Worm (Caenorhabditis elegans) whole organism, early embryonic: ENCODE measurements around the gene F59E12.8.
"Not testable (repeated sequence)": the region's sequence is repeated elsewhere in the genome, so short reads cannot be mapped to it uniquely, and the experiment has no call there.

Source experiments
- B0310.2 ChIP-seq: sonication (generic microtip); optimal IDR thresholded peaks from 2 replicates; lab custom pipeline; 2016; ENCODE audit warnings: mild to moderate bottlenecking, missing genetic modification characterization, missing compliant biosample characterization
- F13C5.2 ChIP-seq: sonication (generic microtip); optimal IDR thresholded peaks from 2 replicates; lab custom pipeline; 2017; ENCODE audit warnings: mild to moderate bottlenecking, missing genetic modification characterization, inconsistent platforms, missing compliant biosample characterization
- aly-1 ChIP-seq: sonication (generic microtip); optimal IDR thresholded peaks from 2 replicates; lab custom pipeline; 2016; ENCODE audit warnings: missing genetic modification characterization, missing compliant biosample characterization
- ama-1 ChIP-seq: fragments of 150-350 bp; optimal IDR thresholded peaks from 2 replicates; lab custom pipeline; 2014
- ceh-13 ChIP-seq: fragments of 200-800 bp; sonication (Bioruptor generic); optimal IDR thresholded peaks from 2 replicates; lab custom pipeline; 2018; ENCODE audit warnings: mild to moderate bottlenecking, missing genetic modification characterization, missing compliant biosample characterization
- ceh-36 ChIP-seq: sonication (generic microtip); optimal IDR thresholded peaks from 2 replicates; lab custom pipeline; 2016; ENCODE audit warnings: missing genetic modification characterization, inconsistent platforms, missing compliant biosample characterization
- ets-7 ChIP-seq: sonication (generic microtip); optimal IDR thresholded peaks from 2 replicates; lab custom pipeline; 2016; ENCODE audit warnings: missing genotype, missing genetic modification characterization, missing compliant biosample characterization
- flt-1 ChIP-seq: fragments of 200-800 bp; sonication (Bioruptor generic); IDR thresholded peaks from 2 replicates; pipeline ENCODE4 v1.3.6; 2022; ENCODE audit warnings: missing genetic modification characterization, missing compliant biosample characterization
- hmbx-1 ChIP-seq: sonication (generic microtip); optimal IDR thresholded peaks from 2 replicates; lab custom pipeline; 2016; ENCODE audit warnings: mild to moderate bottlenecking, missing genetic modification characterization, missing compliant biosample characterization
- hmg-4 ChIP-seq: fragments of 200-800 bp; sonication (Bioruptor generic); optimal IDR thresholded peaks from 2 replicates; lab custom pipeline; 2018; ENCODE audit warnings: mild to moderate bottlenecking, missing genetic modification characterization, missing compliant biosample characterization
- hnd-1 ChIP-seq: sonication (generic microtip); optimal IDR thresholded peaks from 2 replicates; lab custom pipeline; 2016; ENCODE audit warnings: missing genetic modification characterization, missing compliant biosample characterization
- pes-1 ChIP-seq: fragments of 200-800 bp; sonication (Bioruptor generic); IDR thresholded peaks from 2 replicates; pipeline ENCODE4 v1.3.6; 2022; ENCODE audit warnings: missing genetic modification reagents, missing genetic modification characterization, missing compliant biosample characterization
- scrt-1 ChIP-seq: fragments of 200-800 bp; sonication (Bioruptor generic); IDR thresholded peaks from 2 replicates; pipeline ENCODE4 v1.3.6; 2022; ENCODE audit warnings: missing genetic modification characterization, missing compliant biosample characterization
- sea-1 ChIP-seq: fragments of 200-800 bp; sonication (Bioruptor generic); conservative IDR thresholded peaks from 2 replicates; pipeline ENCODE4 v1.3.6; 2022; ENCODE audit warnings: missing genetic modification characterization, missing compliant biosample characterization
- tbx-11 ChIP-seq: fragments of 200-800 bp; sonication (Bioruptor generic); IDR thresholded peaks from 2 replicates; pipeline ENCODE4 v1.3.6; 2022; ENCODE audit warnings: missing genetic modification characterization, missing compliant biosample characterization
- tbx-37 ChIP-seq: fragments of 200-800 bp; sonication (Bioruptor generic); conservative IDR thresholded peaks from 2 replicates; pipeline ENCODE4 v1.3.6; 2022; ENCODE audit warnings: missing genetic modification reagents, missing genetic modification characterization, missing compliant biosample characterization
- tra-4 ChIP-seq: sonication (generic microtip); optimal IDR thresholded peaks from 2 replicates; lab custom pipeline; 2017; ENCODE audit warnings: missing genetic modification characterization, missing compliant biosample characterization

The F59E12.8 gene

DNA sequence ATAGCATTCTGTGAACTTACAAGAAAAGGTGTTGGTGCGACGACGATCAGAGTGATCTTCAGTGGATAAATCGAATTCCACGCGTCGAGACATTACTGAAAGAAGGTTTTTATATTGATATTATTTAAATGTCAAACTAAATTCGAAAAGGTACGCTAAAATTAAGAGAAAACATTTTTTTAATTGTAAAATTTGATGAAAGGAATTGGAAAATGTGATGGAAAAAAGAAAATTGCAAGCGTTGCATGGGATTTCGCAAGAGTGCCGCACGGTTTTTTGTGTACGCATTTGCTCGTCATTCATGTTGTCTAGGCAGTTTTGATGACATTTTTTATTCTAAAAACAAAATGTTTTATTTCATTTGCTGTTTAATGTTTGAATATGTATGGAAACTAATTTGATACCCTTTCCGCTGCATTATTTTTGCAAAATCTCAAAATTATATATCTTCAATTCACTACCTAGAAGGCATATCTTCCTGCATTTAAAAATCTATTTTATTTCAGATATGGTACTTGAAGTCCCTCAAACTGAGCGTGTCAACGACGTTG, 5.8 kb downstream of the F59E12.8 start, which contains the start of the genes F59E12.6 and npl-4.1:
Gene F59E12.6, minus strand, starts transcription at position 101 of the 551 bp plus-strand sequence.
Gene npl-4.1, plus strand, starts transcription at position 501 of the 551 bp plus-strand sequence.
- not testable (repeated sequence) for TF ChIP-seq flt-1 (GFP tag; lab: Robert Waterston, UW); ets-7; scrt-1 (GFP tag; lab: Robert Waterston, UW)

DNA sequence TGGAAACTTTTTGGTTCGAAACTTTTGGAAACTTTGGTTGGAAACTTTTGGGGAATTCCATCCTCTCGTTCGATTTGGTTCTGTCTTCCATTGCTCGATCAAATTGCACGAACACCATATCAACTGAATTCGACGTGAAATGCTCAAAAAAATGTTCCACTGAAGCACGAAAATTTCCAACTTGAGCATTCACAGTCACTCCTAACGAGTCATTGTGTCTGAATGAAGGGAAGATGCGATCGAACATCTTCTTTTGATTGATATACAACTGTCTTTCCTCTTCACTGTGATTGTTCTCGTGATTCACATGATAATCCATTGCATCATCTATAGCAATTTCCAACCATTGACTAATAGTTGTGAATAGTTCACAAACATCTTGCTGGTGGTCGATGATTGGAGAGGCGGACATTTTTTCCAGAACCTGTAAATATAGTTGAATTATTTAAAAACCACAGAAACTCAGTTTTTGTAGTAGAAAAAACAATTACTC, 8.4 kb downstream of the F59E12.8 start, which contains the start of gene F59E12.15:
Gene F59E12.15, minus strand, starts transcription at position 51 of the 493 bp plus-strand sequence.
- TF ChIP-seq flt-1 (GFP tag; lab: Robert Waterston, UW): no peak
- TF ChIP-seq B0310.2 (tag; lab: Kevin White, UChicago): no peak
- TF ChIP-seq ama-1: no peak

DNA sequence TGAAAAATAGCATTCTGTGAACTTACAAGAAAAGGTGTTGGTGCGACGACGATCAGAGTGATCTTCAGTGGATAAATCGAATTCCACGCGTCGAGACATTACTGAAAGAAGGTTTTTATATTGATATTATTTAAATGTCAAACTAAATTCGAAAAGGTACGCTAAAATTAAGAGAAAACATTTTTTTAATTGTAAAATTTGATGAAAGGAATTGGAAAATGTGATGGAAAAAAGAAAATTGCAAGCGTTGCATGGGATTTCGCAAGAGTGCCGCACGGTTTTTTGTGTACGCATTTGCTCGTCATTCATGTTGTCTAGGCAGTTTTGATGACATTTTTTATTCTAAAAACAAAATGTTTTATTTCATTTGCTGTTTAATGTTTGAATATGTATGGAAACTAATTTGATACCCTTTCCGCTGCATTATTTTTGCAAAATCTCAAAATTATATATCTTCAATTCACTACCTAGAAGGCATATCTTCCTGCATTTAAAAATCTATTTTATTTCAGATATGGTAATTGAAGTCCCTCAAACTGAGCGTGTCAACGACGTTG, 14.3 kb downstream of the F59E12.8 start, which contains the start of the genes eif-3.L and npl-4.2:
Gene eif-3.L, minus strand, starts transcription at position 101 of the 557 bp plus-strand sequence.
Gene npl-4.2, plus strand, starts transcription at position 507 of the 557 bp plus-strand sequence.
- TF ChIP-seq F13C5.2 (tag; lab: Kevin White, UChicago); tra-4; tbx-37 (GFP tag; lab: Robert Waterston, UW): not testable (repeated sequence)

DNA sequence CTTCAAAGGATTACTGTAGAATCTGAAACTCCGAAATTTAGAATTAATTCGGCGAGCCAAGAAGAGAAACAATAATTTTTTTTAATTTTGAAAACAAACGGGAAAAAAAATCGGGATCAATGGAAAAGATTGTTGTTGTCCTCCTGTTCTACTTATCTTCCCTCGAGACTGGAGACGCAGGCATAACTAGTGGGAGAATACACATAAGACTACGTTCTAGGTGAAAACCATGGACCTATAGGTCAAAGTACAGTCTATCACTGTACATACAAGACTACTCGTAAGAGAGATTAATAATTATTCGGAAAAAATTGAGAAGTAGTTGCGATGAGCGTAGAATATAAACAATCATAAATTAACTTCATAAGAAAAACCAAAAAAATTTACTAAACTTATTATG, 17.4 kb downstream of the F59E12.8 start, which contains the start of gene dhs-6:
Gene dhs-6, minus strand, starts transcription at position 22 of the 400 bp plus-strand sequence.
- TF ChIP-seq pes-1 (GFP tag; lab: Robert Waterston, UW) (no peak), ceh-13 (no peak), ceh-36 (no peak), B0310.2 (tag; lab: Kevin White, UChicago) (no peak), tbx-37 (GFP tag; lab: Robert Waterston, UW) (no peak), tra-4 (no peak), ets-7 (no peak)

DNA sequence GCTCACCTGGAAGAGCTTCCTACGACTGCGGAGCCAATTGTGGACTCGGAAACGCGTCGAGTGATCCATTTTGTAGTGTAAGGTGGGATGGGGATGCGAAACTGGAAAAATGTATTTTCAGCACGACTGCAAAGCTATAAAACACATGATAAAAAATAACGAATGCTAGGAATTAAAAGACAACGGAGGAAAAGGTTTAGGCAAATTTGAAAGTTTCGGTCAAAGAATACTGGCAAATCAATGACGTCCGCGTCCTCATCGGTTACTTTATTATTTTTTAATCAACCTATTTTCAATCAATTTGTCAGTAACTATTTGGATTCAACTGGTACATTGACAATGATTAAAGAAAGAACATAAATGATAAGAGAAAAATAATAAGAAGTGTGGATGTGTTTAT, 29.0 kb downstream of the F59E12.8 start, which contains the start of gene C17G10.7:
Gene C17G10.7, minus strand, starts transcription at position 101 of the 400 bp plus-strand sequence.
- TF ChIP-seq tbx-11 (GFP tag; lab: Robert Waterston, UW) (no peak), ets-7 (no peak), hnd-1 (tag; lab: Kevin White, UChicago) (no peak), flt-1 (GFP tag; lab: Robert Waterston, UW) (no peak), ama-1 (no peak), aly-1 (tag; lab: Kevin White, UChicago) (no peak), hmg-4 (GFP tag; lab: Kevin White, UChicago) (no peak), hmbx-1 (tag; lab: Kevin White, UChicago) (no peak), scrt-1 (GFP tag; lab: Robert Waterston, UW) (no peak), F13C5.2 (tag; lab: Kevin White, UChicago) (no peak), tbx-37 (GFP tag; lab: Robert Waterston, UW) (no peak), sea-1 (no peak), ceh-13 (no peak)

DNA sequence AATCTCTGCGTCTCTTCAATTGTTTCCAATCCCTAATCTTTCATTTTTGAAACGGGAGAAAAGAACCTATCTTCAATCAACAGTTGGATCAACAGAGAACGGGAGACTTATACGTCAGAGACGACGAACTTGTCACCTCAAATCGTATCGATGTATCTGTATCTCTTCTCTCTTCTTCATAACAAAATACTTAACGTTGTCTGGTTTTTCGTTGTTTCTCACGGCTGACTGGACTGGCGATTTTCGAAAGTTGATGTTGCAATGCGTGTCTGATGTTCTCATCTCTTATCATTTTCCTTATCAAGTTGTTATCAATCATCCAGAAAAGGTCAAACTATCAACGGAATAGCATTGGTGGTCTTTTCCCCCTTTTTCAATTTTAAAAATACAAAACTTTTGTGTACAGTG, 31.2 kb downstream of the F59E12.8 start:
- TF ChIP-seq ceh-36: no peak
- no peak for TF ChIP-seq flt-1 (GFP tag; lab: Robert Waterston, UW)
- TF ChIP-seq hmg-4 (GFP tag; lab: Kevin White, UChicago): no peak
- TF ChIP-seq tbx-11 (GFP tag; lab: Robert Waterston, UW): no peak
- TF ChIP-seq hnd-1 (tag; lab: Kevin White, UChicago): no peak
- no peak for TF ChIP-seq tra-4
- no peak for TF ChIP-seq ama-1
- no peak for TF ChIP-seq B0310.2 (tag; lab: Kevin White, UChicago)
- TF ChIP-seq scrt-1 (GFP tag; lab: Robert Waterston, UW): no peak
- no peak for TF ChIP-seq pes-1 (GFP tag; lab: Robert Waterston, UW)
- no peak for TF ChIP-seq hmbx-1 (tag; lab: Kevin White, UChicago)

DNA sequence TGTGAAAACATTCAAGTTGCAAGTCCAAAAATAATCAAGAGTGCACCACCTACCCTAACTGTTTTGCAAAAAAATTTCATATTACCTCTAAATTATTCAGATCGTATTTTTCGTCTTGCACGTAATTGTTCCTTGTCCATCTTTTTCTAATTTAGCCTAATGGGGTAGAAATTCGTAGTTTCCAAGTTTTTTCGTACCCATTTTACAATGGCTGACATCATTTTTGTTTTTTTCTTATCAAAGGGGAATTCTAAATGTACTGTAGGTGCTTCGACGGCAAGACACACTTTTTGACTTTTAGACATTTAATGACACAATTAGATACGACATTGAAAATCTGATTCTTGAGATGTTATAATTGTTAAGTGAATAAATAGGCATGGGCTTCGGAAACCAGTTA, 32.3 kb downstream of the F59E12.8 start:
- TF ChIP-seq ets-7 (no peak), ceh-13 (no peak), ama-1 (no peak), F13C5.2 (tag; lab: Kevin White, UChicago) (no peak), B0310.2 (tag; lab: Kevin White, UChicago) (no peak), scrt-1 (GFP tag; lab: Robert Waterston, UW) (no peak), aly-1 (tag; lab: Kevin White, UChicago) (no peak), flt-1 (GFP tag; lab: Robert Waterston, UW) (no peak), tbx-37 (GFP tag; lab: Robert Waterston, UW) (no peak), ceh-36 (no peak), hmg-4 (GFP tag; lab: Kevin White, UChicago) (no peak), pes-1 (GFP tag; lab: Robert Waterston, UW) (no peak), tbx-11 (GFP tag; lab: Robert Waterston, UW) (no peak), hmbx-1 (tag; lab: Kevin White, UChicago) (no peak), tra-4 (no peak), hnd-1 (tag; lab: Kevin White, UChicago) (no peak), sea-1 (no peak)

DNA sequence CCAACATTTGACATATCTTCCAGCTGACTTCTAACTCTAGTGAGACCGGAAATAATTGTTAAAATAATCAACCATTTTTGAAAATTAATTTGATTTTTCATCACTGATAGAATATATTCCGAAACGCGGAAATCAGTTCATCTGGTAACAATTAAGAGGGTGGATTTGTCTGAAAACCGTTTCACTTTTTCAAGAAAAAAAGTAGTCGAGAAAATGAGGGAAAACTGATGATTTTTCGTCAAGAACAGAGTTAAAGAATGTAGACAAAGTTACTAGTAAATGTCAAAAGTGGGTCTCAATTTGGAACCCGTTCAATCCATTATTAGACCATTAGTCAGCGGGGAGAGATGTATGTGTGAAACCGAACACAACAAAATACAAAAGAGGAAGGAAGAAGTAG, 33.5 kb downstream of the F59E12.8 start, which contains the start of gene C17G10.6:
Gene C17G10.6, minus strand, starts transcription at position 101 of the 400 bp plus-strand sequence.
- TF ChIP-seq tbx-37 (GFP tag; lab: Robert Waterston, UW): no peak
- TF ChIP-seq tbx-11 (GFP tag; lab: Robert Waterston, UW): no peak
- TF ChIP-seq tra-4: no peak
- TF ChIP-seq pes-1 (GFP tag; lab: Robert Waterston, UW): no peak
- no peak for TF ChIP-seq flt-1 (GFP tag; lab: Robert Waterston, UW)
- no peak for TF ChIP-seq hmg-4 (GFP tag; lab: Kevin White, UChicago)
- TF ChIP-seq ets-7: no peak
- TF ChIP-seq hnd-1 (tag; lab: Kevin White, UChicago): no peak
- no peak for TF ChIP-seq ceh-13
- no peak for TF ChIP-seq ama-1
- TF ChIP-seq hmbx-1 (tag; lab: Kevin White, UChicago): no peak
- TF ChIP-seq F13C5.2 (tag; lab: Kevin White, UChicago): no peak
- TF ChIP-seq ceh-36: no peak
- no peak for TF ChIP-seq aly-1 (tag; lab: Kevin White, UChicago)
